Worm (Caenorhabditis elegans): ENCODE measurements around the gene srd-35.

DNA sequence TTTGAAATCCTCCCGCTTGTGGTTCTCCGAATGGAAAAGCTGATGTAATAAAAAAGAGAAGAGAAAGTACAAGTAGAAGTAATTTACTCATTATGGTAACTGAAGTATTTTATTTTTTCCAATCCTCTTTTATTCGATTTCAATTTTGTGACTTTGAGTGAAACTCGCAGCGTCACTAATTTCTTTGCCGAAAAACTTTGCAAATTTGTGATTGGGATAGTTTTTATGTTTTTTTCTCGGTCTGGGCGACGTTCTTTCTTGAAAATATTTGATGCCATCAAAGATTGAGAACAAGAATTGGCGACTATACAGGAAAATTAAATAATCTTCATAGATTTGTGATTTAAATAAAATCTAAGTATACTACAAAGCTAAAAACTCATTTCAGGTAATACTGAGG, 35.4 kb downstream of the srd-35 start, which contains the start of gene far-4:
- no peak for TF ChIP-seq unc-62 (GFP tag; optimal IDR thresholded peaks at IDR 0.05)
- TF ChIP-seq flh-1 (GFP tag; optimal IDR thresholded peaks at IDR 0.05), result no peak
- no peak for TF ChIP-seq lin-13 (tag; optimal IDR thresholded peaks at IDR 0.05)
